Worm (Caenorhabditis elegans) whole organism, L2 larva: ENCODE measurements around the gene C16A11.5.

Source experiments
- ZK546.5 ChIP-seq: sonication (generic microtip); optimal IDR thresholded peaks from 2 replicates; lab custom pipeline; 2017; ENCODE audit warnings: missing biosample characterization, missing genetic modification characterization
- ama-1 ChIP-seq: fragments of 150-350 bp; optimal IDR thresholded peaks from 2 replicates; lab custom pipeline; 2018; ENCODE audit warnings: inconsistent platforms
- egl-27 ChIP-seq: sonication (generic microtip); optimal IDR thresholded peaks from 3 replicates; lab custom pipeline; 2017; ENCODE audit warnings: missing biosample characterization, missing genetic modification reagents, missing genetic modification characterization
- mdl-1 ChIP-seq, 2 experiments: fragments of 150-350 bp in 1 of 2; sonication (generic microtip) in 1 of 2; optimal IDR thresholded peaks; 2 replicates each; lab custom pipeline; 2017; ENCODE audit warnings: missing biosample characterization in 2 of 2, missing genetic modification characterization in 2 of 2
- ztf-4 ChIP-seq: fragments of 150-350 bp; optimal IDR thresholded peaks from 2 replicates; lab custom pipeline; 2014; ENCODE audit warnings: missing biosample characterization, missing genetic modification characterization

- TF ChIP-seq egl-27 (tag; lab: Kevin White, UChicago): no peak
- no peak for TF ChIP-seq ZK546.5 (tag; lab: Kevin White, UChicago)
- TF ChIP-seq ama-1: no peak
- no peak for TF ChIP-seq mdl-1 (tag; optimal IDR thresholded peaks at IDR 0.05; lab: Kevin White, UChicago)
- TF ChIP-seq ztf-4 (tag; lab: Kevin White, UChicago): no peak
Observed at ce11 chrII:4237701-4238214, 14.7 kb downstream of the C16A11.5 start, which contains the start of the genes fbxc-44 and C16A11.2.
